Fruit fly (Drosophila melanogaster) whole organism, embryonic: Measurements from ENCODE around the gene Mics1.

Experiments used
- CG10267 ChIP-seq: fragments of 200-800 bp; sonication (Bioruptor generic); optimal IDR thresholded peaks from 2 replicates; lab custom pipeline; 2018; ENCODE audit warnings: missing biosample characterization, mild to moderate bottlenecking, missing genetic modification characterization, moderate library complexity
- CG10543 ChIP-seq: fragments of 200-800 bp; sonication (Bioruptor generic); optimal IDR thresholded peaks from 3 replicates; lab custom pipeline; 2017; ENCODE audit warnings: missing biosample characterization, mild to moderate bottlenecking, missing genetic modification characterization, moderate library complexity
- CG11085 ChIP-seq: fragments of 200-800 bp; sonication (Bioruptor generic); IDR thresholded peaks from 2 replicates; pipeline ENCODE4 v1.3.6; 2022; ENCODE audit warnings: missing biosample characterization, missing genetic modification characterization
- CG11247 ChIP-seq: fragments of 200-800 bp; sonication (Bioruptor generic); IDR thresholded peaks from 2 replicates; pipeline ENCODE4 v1.3.6; 2022; ENCODE audit warnings: missing biosample characterization, missing genetic modification characterization
- CG11398 ChIP-seq: fragments of 200-800 bp; sonication (Bioruptor generic); optimal IDR thresholded peaks from 2 replicates; lab custom pipeline; 2016; ENCODE audit warnings: missing biosample characterization, missing genetic modification characterization
- CG1233 ChIP-seq: fragments of 200-800 bp; sonication (Bioruptor generic); optimal IDR thresholded peaks from 4 replicates; lab custom pipeline; 2018; ENCODE audit warnings: missing biosample characterization, mild to moderate bottlenecking, missing genetic modification characterization
- CG13296 ChIP-seq: fragments of 200-800 bp; sonication (Bioruptor generic); optimal IDR thresholded peaks from 3 replicates; lab custom pipeline; 2018; ENCODE audit warnings: missing biosample characterization, mild to moderate bottlenecking, missing genetic modification characterization
- CG13424 ChIP-seq: fragments of 200-800 bp; sonication (Bioruptor generic); optimal IDR thresholded peaks from 2 replicates; lab custom pipeline; 2019; ENCODE audit warnings: missing biosample characterization, mild to moderate bottlenecking, missing genetic modification characterization, moderate library complexity
- CG1529 ChIP-seq: fragments of 200-800 bp; sonication (Bioruptor generic); optimal IDR thresholded peaks from 3 replicates; lab custom pipeline; 2018; ENCODE audit warnings: missing biosample characterization, missing genetic modification characterization
- CG18262 ChIP-seq: fragments of 200-800 bp; optimal IDR thresholded peaks from 3 replicates; lab custom pipeline; 2019; ENCODE audit warnings: missing biosample characterization, mild to moderate bottlenecking, missing genetic modification characterization, moderate library complexity
- CG2202 ChIP-seq: fragments of 200-800 bp; sonication (Bioruptor generic); optimal IDR thresholded peaks from 2 replicates; lab custom pipeline; 2018; ENCODE audit warnings: missing biosample characterization, mild to moderate bottlenecking, missing genetic modification characterization
- CG33213 ChIP-seq: fragments of 200-800 bp; sonication (Bioruptor generic); optimal IDR thresholded peaks from 3 replicates; lab custom pipeline; 2016; ENCODE audit warnings: missing biosample characterization, missing genetic modification characterization
- CG34376 ChIP-seq: fragments of 200-800 bp; sonication (Bioruptor generic); optimal IDR thresholded peaks from 2 replicates; lab custom pipeline; 2018; ENCODE audit warnings: missing biosample characterization, mild to moderate bottlenecking, missing genetic modification characterization
- CG42726 ChIP-seq: fragments of 200-800 bp; sonication (Bioruptor generic); IDR thresholded peaks from 2 replicates; pipeline ENCODE4 v1.3.6; 2022; ENCODE audit warnings: missing biosample characterization, missing genetic modification characterization; ENCODE audit not compliant: partially characterized antibody
- CG4282 ChIP-seq: fragments of 200-800 bp; sonication (Bioruptor generic); optimal IDR thresholded peaks from 2 replicates; lab custom pipeline; 2016; ENCODE audit warnings: missing biosample characterization, missing genetic modification characterization
- CG4854 ChIP-seq: fragments of 200-800 bp; sonication (Bioruptor generic); optimal IDR thresholded peaks from 2 replicates; lab custom pipeline; 2016; ENCODE audit warnings: missing biosample characterization, missing genetic modification characterization, inconsistent platforms
- CG8359 ChIP-seq: fragments of 200-800 bp; sonication (Bioruptor generic); optimal IDR thresholded peaks from 2 replicates; lab custom pipeline; 2017; ENCODE audit warnings: missing biosample characterization, mild to moderate bottlenecking, missing genetic modification characterization, borderline replicate concordance
- CG8924 ChIP-seq: fragments of 200-800 bp; optimal IDR thresholded peaks from 3 replicates; lab custom pipeline; 2019; ENCODE audit warnings: missing biosample characterization, mild to moderate bottlenecking, missing genetic modification characterization, moderate library complexity
- CG9215 ChIP-seq: fragments of 200-800 bp; sonication (Bioruptor generic); IDR thresholded peaks from 2 replicates; pipeline ENCODE4 v1.3.6; 2022; ENCODE audit warnings: missing biosample characterization, missing genetic modification characterization
- CG9797 ChIP-seq: fragments of 200-800 bp; sonication (Bioruptor generic); optimal IDR thresholded peaks from 3 replicates; lab custom pipeline; 2018; ENCODE audit warnings: missing biosample characterization, mild to moderate bottlenecking, missing genetic modification characterization
- CG9817 ChIP-seq: fragments of 200-800 bp; sonication (Bioruptor generic); optimal IDR thresholded peaks from 2 replicates; lab custom pipeline; 2018; ENCODE audit warnings: missing biosample characterization, mild to moderate bottlenecking, missing genetic modification characterization, moderate library complexity
- D19A ChIP-seq: fragments of 200-800 bp; optimal IDR thresholded peaks from 3 replicates; lab custom pipeline; 2019; ENCODE audit warnings: missing biosample characterization, mild to moderate bottlenecking, missing genetic modification characterization, moderate library complexity
- D19B ChIP-seq: fragments of 200-800 bp; sonication (Bioruptor generic); optimal IDR thresholded peaks from 2 replicates; lab custom pipeline; 2017; ENCODE audit warnings: missing biosample characterization, mild to moderate bottlenecking, missing genetic modification characterization
- Deaf1 ChIP-seq: fragments of 200-800 bp; optimal IDR thresholded peaks from 3 replicates; lab custom pipeline; 2019; ENCODE audit warnings: missing biosample characterization, mild to moderate bottlenecking, missing genetic modification characterization, moderate library complexity
- E2f2 ChIP-seq: fragments of 200-800 bp; sonication (Bioruptor generic); IDR thresholded peaks from 2 replicates; pipeline ENCODE4 v1.3.6; 2022; ENCODE audit warnings: missing biosample characterization, missing genetic modification characterization
- Fer3 ChIP-seq: fragments of 200-800 bp; sonication (Bioruptor generic); optimal IDR thresholded peaks from 2 replicates; lab custom pipeline; 2018; ENCODE audit warnings: missing biosample characterization, mild to moderate bottlenecking, missing genetic modification characterization, moderate library complexity
- H15 ChIP-seq: fragments of 200-800 bp; sonication (Bioruptor generic); IDR thresholded peaks from 3 replicates; pipeline ENCODE4 v1.3.6; 2022; ENCODE audit warnings: missing biosample characterization, missing genetic modification characterization
- H2.0 ChIP-seq: fragments of 200-800 bp; sonication (Bioruptor generic); IDR thresholded peaks from 2 replicates; pipeline ENCODE4 v1.3.6; 2022; ENCODE audit warnings: missing biosample characterization, missing genetic modification characterization
- Hmx ChIP-seq: fragments of 200-800 bp; sonication (Bioruptor generic); optimal IDR thresholded peaks from 2 replicates; lab custom pipeline; 2016; ENCODE audit warnings: missing biosample characterization, missing genetic modification characterization
- Hr3 ChIP-seq: fragments of 200-800 bp; sonication (Bioruptor generic); optimal IDR thresholded peaks from 3 replicates; lab custom pipeline; 2016; ENCODE audit warnings: missing biosample characterization, missing genetic modification characterization
- Jarid2 ChIP-seq: fragments of 200-800 bp; sonication (Bioruptor generic); optimal IDR thresholded peaks from 3 replicates; lab custom pipeline; 2017; ENCODE audit warnings: mild to moderate bottlenecking, missing biosample characterization, missing genetic modification reagents, missing genetic modification characterization
- Max ChIP-seq: fragments of 200-800 bp; sonication (Bioruptor generic); optimal IDR thresholded peaks from 2 replicates; lab custom pipeline; 2016; ENCODE audit warnings: missing biosample characterization, mild to moderate bottlenecking, missing genetic modification characterization
- Myb ChIP-seq: fragments of 200-800 bp; sonication (Bioruptor generic); optimal IDR thresholded peaks from 2 replicates; lab custom pipeline; 2016; ENCODE audit warnings: missing biosample characterization, missing genetic modification characterization
- Neu2 ChIP-seq: fragments of 200-800 bp; sonication (Bioruptor generic); optimal IDR thresholded peaks from 3 replicates; lab custom pipeline; 2016; ENCODE audit warnings: missing biosample characterization, missing genetic modification characterization, borderline replicate concordance
- Oli ChIP-seq: fragments of 200-800 bp; sonication (Bioruptor generic); optimal IDR thresholded peaks from 2 replicates; lab custom pipeline; 2018; ENCODE audit warnings: missing biosample characterization, mild to moderate bottlenecking, missing genetic modification characterization, moderate library complexity
- Sox102F ChIP-seq: fragments of 200-800 bp; sonication (Bioruptor generic); optimal IDR thresholded peaks from 2 replicates; lab custom pipeline; 2018; ENCODE audit warnings: missing biosample characterization, mild to moderate bottlenecking, missing genetic modification characterization, moderate library complexity
- bab2 ChIP-seq: fragments of 200-800 bp; sonication (Bioruptor generic); optimal IDR thresholded peaks from 2 replicates; lab custom pipeline; 2016; ENCODE audit warnings: missing biosample characterization, missing genetic modification characterization
- ci ChIP-seq: fragments of 200-800 bp; sonication (Bioruptor generic); IDR thresholded peaks from 3 replicates; pipeline ENCODE4 v1.3.6; 2022; ENCODE audit warnings: missing biosample characterization, missing genetic modification characterization
- esg ChIP-seq: fragments of 200-800 bp; sonication (Bioruptor generic); conservative IDR thresholded peaks from 2 replicates; pipeline ENCODE4 v1.3.6; 2022; ENCODE audit warnings: missing biosample characterization, missing genetic modification characterization
- exex ChIP-seq: fragments of 200-800 bp; sonication (Bioruptor generic); optimal IDR thresholded peaks from 4 replicates; lab custom pipeline; 2018; ENCODE audit warnings: missing biosample characterization, mild to moderate bottlenecking, missing genetic modification characterization, moderate library complexity
- fd3F ChIP-seq: fragments of 200-800 bp; sonication (Bioruptor generic); optimal IDR thresholded peaks from 2 replicates; lab custom pipeline; 2018; ENCODE audit warnings: missing biosample characterization, mild to moderate bottlenecking, missing genetic modification characterization, moderate library complexity
- fu2 ChIP-seq: fragments of 200-800 bp; sonication (Bioruptor generic); optimal IDR thresholded peaks from 2 replicates; lab custom pipeline; 2016; ENCODE audit warnings: missing biosample characterization, missing genetic modification characterization
- gcm ChIP-seq: fragments of 200-800 bp; sonication (Bioruptor generic); optimal IDR thresholded peaks from 2 replicates; lab custom pipeline; 2019; ENCODE audit warnings: missing biosample characterization, mild to moderate bottlenecking, missing genetic modification characterization, moderate library complexity
- gcm2 ChIP-seq: fragments of 200-800 bp; sonication (Bioruptor generic); optimal IDR thresholded peaks from 2 replicates; lab custom pipeline; 2016; ENCODE audit warnings: missing biosample characterization, missing genetic modification characterization
- gsb ChIP-seq: fragments of 200-800 bp; sonication (Bioruptor generic); IDR thresholded peaks from 2 replicates; pipeline ENCODE4 v1.3.6; 2022; ENCODE audit warnings: missing biosample characterization, missing genetic modification characterization
- pita ChIP-seq: fragments of 200-800 bp; sonication (Bioruptor generic); optimal IDR thresholded peaks from 2 replicates; lab custom pipeline; 2017; ENCODE audit warnings: missing biosample characterization, mild to moderate bottlenecking, missing genetic modification characterization
- row ChIP-seq: fragments of 200-800 bp; sonication (Bioruptor generic); IDR thresholded peaks from 3 replicates; pipeline ENCODE4 v1.3.6; 2022; ENCODE audit warnings: missing biosample characterization, missing genetic modification characterization
- scrt ChIP-seq: fragments of 200-800 bp; sonication (Bioruptor generic); optimal IDR thresholded peaks from 2 replicates; lab custom pipeline; 2018; ENCODE audit warnings: missing biosample characterization, mild to moderate bottlenecking, missing genetic modification characterization, moderate library complexity
- trh ChIP-seq: fragments of 200-800 bp; sonication (Bioruptor generic); optimal IDR thresholded peaks from 2 replicates; lab custom pipeline; 2016; ENCODE audit warnings: missing biosample characterization, missing genetic modification characterization
- vvl ChIP-seq: fragments of 200-800 bp; sonication (Bioruptor generic); IDR thresholded peaks from 2 replicates; pipeline ENCODE4 v1.3.6; 2022; ENCODE audit warnings: missing biosample characterization, missing genetic modification characterization

Mics1 gene

dm6 chr3R:7504989-7505761, 3.0 kb upstream of the Mics1 start, which contains the start of gene alpha-Est9 (continued):
- TF ChIP-seq fu2 (GFP tag; lab: Kevin White, UChicago) (no peak), Myb (no peak), CG13296 (GFP tag; lab: Kevin White, UChicago) (peak; percentile 8), CG9817 (tag; lab: Kevin White, UChicago) (peak; percentile 1), Hr3 (GFP tag; lab: Kevin White, UChicago) (no peak), row (GFP tag; lab: Robert Waterston, UW) (0 out of 3 replicates have a peak, but pooled peaks have one; percentile 5), Oli (tag; lab: Kevin White, UChicago) (no peak), H15 (GFP tag; lab: Robert Waterston, UW) (no peak), CG18262 (tag; lab: Kevin White, UChicago) (no peak), D19A (no peak), CG11398 (GFP tag; lab: Kevin White, UChicago) (no peak), exex (tag; lab: Kevin White, UChicago) (peak; percentile 96), CG10267 (no peak), CG1529 (no peak), Neu2 (GFP tag; lab: Kevin White, UChicago) (no peak), CG1233 (GFP tag; lab: Kevin White, UChicago) (no peak), CG4282 (GFP tag; lab: Kevin White, UChicago) (no peak), pita (no peak), CG34376 (GFP tag; lab: Kevin White, UChicago) (peak; percentile 93), Sox102F (no peak), CG11085 (GFP tag; lab: Robert Waterston, UW) (no peak), CG2202 (no peak), D19B (GFP tag; lab: Kevin White, UChicago) (no peak), gcm2 (GFP tag; lab: Kevin White, UChicago) (no peak), vvl (GFP tag; lab: Robert Waterston, UW) (no peak), CG13424 (no peak), CG11247 (GFP tag; lab: Robert Waterston, UW) (0 out of 2 replicates have a peak, but pooled peaks have one; percentile 10), E2f2 (GFP tag; lab: Robert Waterston, UW) (no peak), CG8924 (tag; lab: Kevin White, UChicago) (no peak), Jarid2 (peak; percentile 85), bab2 (GFP tag; lab: Kevin White, UChicago) (no peak), CG8359 (GFP tag; lab: Kevin White, UChicago) (no peak), Fer3 (tag; lab: Kevin White, UChicago) (no peak), trh (GFP tag; lab: Kevin White, UChicago) (no peak), esg (GFP tag; lab: Robert Waterston, UW) (no peak), CG9797 (GFP tag; lab: Kevin White, UChicago) (no peak), Deaf1 (tag; lab: Kevin White, UChicago) (peak; percentile 69), scrt (GFP tag; lab: Kevin White, UChicago) (peak; percentile 49), H2.0 (no peak), CG4854 (GFP tag; lab: Kevin White, UChicago) (no peak), fd3F (GFP tag; lab: Kevin White, UChicago) (no peak), Hmx (GFP tag; lab: Kevin White, UChicago) (no peak), CG9215 (GFP tag; lab: Robert Waterston, UW) (no peak), CG10543 (GFP tag; lab: Kevin White, UChicago) (peak; percentile 47), Max (GFP tag; lab: Kevin White, UChicago) (no peak), gcm (no peak), gsb (no peak), ci (GFP tag; lab: Robert Waterston, UW) (no peak), CG42726 (GFP tag; lab: Robert Waterston, UW) (no peak), CG33213 (GFP tag; lab: Kevin White, UChicago) (no peak)
